Worm (Caenorhabditis elegans) whole organism, young adult: Measurements from ENCODE around the gene zzz-1.

Source experiments
- B0019.2 ChIP-seq: fragments of 200-800 bp; sonication (Bioruptor generic); conservative IDR thresholded peaks from 2 replicates; pipeline ENCODE4 v1.3.6; 2022; ENCODE audit warnings: missing genetic modification reagents, missing genetic modification characterization, missing compliant biosample characterization
- B0336.3 ChIP-seq: fragments of 200-800 bp; sonication (Bioruptor generic); IDR thresholded peaks from 2 replicates; pipeline ENCODE4 v1.3.6; 2022; ENCODE audit warnings: missing genetic modification characterization, missing compliant biosample characterization
- C06A6.2 ChIP-seq: fragments of 200-800 bp; sonication (Bioruptor generic); conservative IDR thresholded peaks from 2 replicates; pipeline ENCODE4 v1.3.6; 2022; ENCODE audit warnings: missing genetic modification characterization, missing compliant biosample characterization
- F23B12.7 ChIP-seq: sonication (generic microtip); optimal IDR thresholded peaks from 2 replicates; lab custom pipeline; 2017; ENCODE audit warnings: missing genetic modification characterization, mild to moderate bottlenecking, missing compliant biosample characterization, antibody characterized with exemption, moderate library complexity; ENCODE audit not compliant: insufficient read depth
- F33H1.4 ChIP-seq: fragments of 200-800 bp; sonication (Bioruptor generic); IDR thresholded peaks from 2 replicates; pipeline ENCODE4 v1.3.6; 2022; ENCODE audit warnings: missing genetic modification reagents, missing genetic modification characterization, missing compliant biosample characterization
- F55B11.4 ChIP-seq: sonication (generic microtip); optimal IDR thresholded peaks from 2 replicates; lab custom pipeline; 2016; ENCODE audit warnings: missing compliant biosample characterization, missing genetic modification characterization, borderline replicate concordance; ENCODE audit not compliant: insufficient read depth
- K11D2.4 ChIP-seq: fragments of 200-800 bp; sonication (Bioruptor generic); IDR thresholded peaks from 2 replicates; pipeline ENCODE4 v1.3.6; 2022; ENCODE audit warnings: missing genetic modification reagents, missing genetic modification characterization, missing compliant biosample characterization
- K12H6.12 ChIP-seq: fragments of 200-800 bp; sonication (Bioruptor generic); optimal IDR thresholded peaks from 2 replicates; lab custom pipeline; 2018; ENCODE audit warnings: mild to moderate bottlenecking, missing genetic modification characterization, missing compliant biosample characterization
- T07F8.4 ChIP-seq: sonication (generic microtip); optimal IDR thresholded peaks from 2 replicates; lab custom pipeline; 2016; ENCODE audit warnings: mild to moderate bottlenecking, missing genetic modification characterization, moderate library complexity, missing compliant biosample characterization
- ZK185.1 ChIP-seq: sonication (generic microtip); optimal IDR thresholded peaks from 2 replicates; lab custom pipeline; 2016; ENCODE audit warnings: mild to moderate bottlenecking, missing genetic modification characterization, missing compliant biosample characterization; ENCODE audit not compliant: poor library complexity, severe bottlenecking
- atf-7 ChIP-seq: sonication (generic microtip); optimal IDR thresholded peaks from 2 replicates; lab custom pipeline; 2017; ENCODE audit warnings: mild to moderate bottlenecking, missing genetic modification characterization, missing compliant biosample characterization
- athp-1 ChIP-seq: sonication (generic microtip); optimal IDR thresholded peaks from 2 replicates; lab custom pipeline; 2017; ENCODE audit warnings: mild to moderate bottlenecking, missing genetic modification characterization, missing compliant biosample characterization
- attf-5 ChIP-seq: fragments of 200-800 bp; sonication (Bioruptor generic); optimal IDR thresholded peaks from 2 replicates; lab custom pipeline; 2018; ENCODE audit warnings: mild to moderate bottlenecking, missing genetic modification characterization, missing compliant biosample characterization
- bed-2 ChIP-seq: fragments of 200-800 bp; sonication (Bioruptor generic); IDR thresholded peaks from 2 replicates; pipeline ENCODE4 v1.3.6; 2022; ENCODE audit warnings: missing genetic modification reagents, missing genetic modification characterization, missing compliant biosample characterization
- cebp-1 ChIP-seq, 2 experiments: fragments of 200-800 bp in 1 of 2; sonication (Bioruptor generic) in 1 of 2; sonication (generic microtip) in 1 of 2; IDR thresholded peaks in 1 of 2; optimal IDR thresholded peaks in 1 of 2; 2 replicates each; pipeline versions ENCODE4 v1.3.6 to Lab custom; 2017 to 2022; ENCODE audit warnings: missing compliant biosample characterization in 2 of 2, missing genetic modification characterization in 2 of 2, mild to moderate bottlenecking in 1 of 2, missing genetic modification reagents in 1 of 2, moderate library complexity in 1 of 2
- cebp-2 ChIP-seq: fragments of 200-800 bp; sonication (Bioruptor generic); IDR thresholded peaks from 2 replicates; pipeline ENCODE4 v1.3.6; 2022; ENCODE audit warnings: missing genetic modification characterization, missing compliant biosample characterization
- ceh-100 ChIP-seq: fragments of 200-800 bp; sonication (Bioruptor generic); IDR thresholded peaks from 2 replicates; pipeline ENCODE4 v1.3.6; 2022; ENCODE audit warnings: missing genetic modification reagents, missing genetic modification characterization, missing compliant biosample characterization
- ceh-27 ChIP-seq: fragments of 200-800 bp; sonication (Bioruptor generic); optimal IDR thresholded peaks from 2 replicates; lab custom pipeline; 2018; ENCODE audit warnings: mild to moderate bottlenecking, missing genetic modification characterization, moderate library complexity, missing compliant biosample characterization
- chd-7 ChIP-seq: sonication (generic microtip); optimal IDR thresholded peaks from 2 replicates; lab custom pipeline; 2016; ENCODE audit warnings: mild to moderate bottlenecking, missing genetic modification characterization, moderate library complexity, missing compliant biosample characterization
- die-1 ChIP-seq: sonication (generic microtip); optimal IDR thresholded peaks from 2 replicates; lab custom pipeline; 2016; ENCODE audit warnings: missing genotype, mild to moderate bottlenecking, missing genetic modification characterization, missing compliant biosample characterization
- egl-18 ChIP-seq: fragments of 200-800 bp; sonication (Bioruptor generic); IDR thresholded peaks from 2 replicates; pipeline ENCODE4 v1.3.6; 2022; ENCODE audit warnings: missing genetic modification reagents, missing genetic modification characterization, missing compliant biosample characterization
- egl-44 ChIP-seq: fragments of 200-800 bp; sonication (Bioruptor generic); IDR thresholded peaks from 2 replicates; pipeline ENCODE4 v1.3.6; 2022; ENCODE audit warnings: missing genetic modification reagents, missing genetic modification characterization, missing compliant biosample characterization
- ekl-4 ChIP-seq: fragments of 200-800 bp; sonication (Bioruptor generic); IDR thresholded peaks from 2 replicates; pipeline ENCODE4 v1.3.6; 2022; ENCODE audit warnings: missing genetic modification reagents, missing genetic modification characterization, missing compliant biosample characterization
- hlh-12 ChIP-seq: sonication (generic microtip); optimal IDR thresholded peaks from 2 replicates; lab custom pipeline; 2016; ENCODE audit warnings: missing genetic modification characterization, missing compliant biosample characterization
- hlh-26 ChIP-seq: fragments of 200-800 bp; sonication (Bioruptor generic); conservative IDR thresholded peaks from 2 replicates; pipeline ENCODE4 v1.3.6; 2022; ENCODE audit warnings: missing genetic modification reagents, missing genetic modification characterization, missing compliant biosample characterization
- hrde-1 ChIP-seq: sonication (generic microtip); optimal IDR thresholded peaks from 2 replicates; lab custom pipeline; 2016; ENCODE audit warnings: missing genetic modification characterization, mild to moderate bottlenecking, missing compliant biosample characterization, moderate library complexity, missing genotype, missing genetic modification reagents, borderline replicate concordance
- lag-1 ChIP-seq: fragments of 200-800 bp; sonication (Bioruptor generic); IDR thresholded peaks from 2 replicates; pipeline ENCODE4 v1.3.6; 2022; ENCODE audit warnings: missing genetic modification reagents, missing genetic modification characterization, missing compliant biosample characterization
- let-607 ChIP-seq, 2 experiments: fragments of 200-800 bp in 1 of 2; sonication (Bioruptor generic) in 1 of 2; sonication (generic microtip) in 1 of 2; optimal IDR thresholded peaks; 2 replicates each; lab custom pipeline; 2016 to 2018; ENCODE audit warnings: mild to moderate bottlenecking in 2 of 2, missing compliant biosample characterization in 2 of 2, missing genetic modification characterization in 2 of 2, moderate library complexity in 2 of 2, missing genotype in 1 of 2
- lsl-1 ChIP-seq: fragments of 200-800 bp; sonication (Bioruptor generic); optimal IDR thresholded peaks from 2 replicates; lab custom pipeline; 2018; ENCODE audit warnings: mild to moderate bottlenecking, missing genetic modification characterization, moderate library complexity, missing compliant biosample characterization
- lsy-27 ChIP-seq: sonication (generic microtip); optimal IDR thresholded peaks from 2 replicates; lab custom pipeline; 2017; ENCODE audit warnings: missing genetic modification characterization, mild to moderate bottlenecking, missing compliant biosample characterization, antibody characterized with exemption, missing genotype, borderline replicate concordance; ENCODE audit not compliant: insufficient read depth
- mel-28 ChIP-seq: sonication (generic microtip); optimal IDR thresholded peaks from 2 replicates; lab custom pipeline; 2016; ENCODE audit warnings: borderline replicate concordance, mild to moderate bottlenecking, missing genetic modification characterization, missing compliant biosample characterization
- mxl-1 ChIP-seq: sonication (generic microtip); optimal IDR thresholded peaks from 2 replicates; lab custom pipeline; 2016; ENCODE audit warnings: missing genetic modification characterization, missing compliant biosample characterization
- nfya-2 ChIP-seq: fragments of 200-800 bp; sonication (Bioruptor generic); IDR thresholded peaks from 2 replicates; pipeline ENCODE4 v1.3.6; 2022; ENCODE audit warnings: missing genetic modification reagents, missing genetic modification characterization, missing compliant biosample characterization
- nfyb-1 ChIP-seq: fragments of 200-800 bp; sonication (Bioruptor generic); IDR thresholded peaks from 2 replicates; pipeline ENCODE4 v1.3.6; 2022; ENCODE audit warnings: missing genetic modification reagents, missing genetic modification characterization, missing compliant biosample characterization
- nhr-27 ChIP-seq: fragments of 200-800 bp; sonication (Bioruptor generic); optimal IDR thresholded peaks from 2 replicates; lab custom pipeline; 2018; ENCODE audit warnings: mild to moderate bottlenecking, missing genetic modification characterization, moderate library complexity, missing compliant biosample characterization
- pbrm-1 ChIP-seq: fragments of 200-800 bp; sonication (Bioruptor generic); IDR thresholded peaks from 2 replicates; pipeline ENCODE4 v1.3.6; 2022; ENCODE audit warnings: missing genetic modification reagents, missing genetic modification characterization, missing compliant biosample characterization
- pha-4 ChIP-seq: fragments of 150-350 bp; sonication (generic microtip); optimal IDR thresholded peaks from 2 replicates; lab custom pipeline; 2014; ENCODE audit warnings: missing biosample characterization, missing genetic modification reagents, missing genetic modification characterization
- snpc-3.4 ChIP-seq: sonication (generic microtip); optimal IDR thresholded peaks from 2 replicates; lab custom pipeline; 2017; ENCODE audit warnings: missing genetic modification characterization, mild to moderate bottlenecking, missing compliant biosample characterization, antibody characterized with exemption, moderate library complexity, missing genotype, missing genetic modification reagents
- snpc-4 ChIP-seq, 5 experiments: fragments of 150-350 bp in 1 of 5; sonication (generic microtip) in 4 of 5; optimal IDR thresholded peaks; 2 replicates each; lab custom pipeline; 2014 to 2018; ENCODE audit warnings: missing genetic modification characterization in 5 of 5, missing biosample characterization in 3 of 5, antibody characterized with exemption in 2 of 5, mild to moderate bottlenecking in 2 of 5, missing compliant biosample characterization in 2 of 5, missing genotype in 2 of 5, moderate library complexity in 2 of 5, missing genetic modification reagents in 1 of 5
- tbp1 ChIP-seq: fragments of 200-800 bp; sonication (Bioruptor generic); optimal IDR thresholded peaks from 2 replicates; lab custom pipeline; 2018; ENCODE audit warnings: mild to moderate bottlenecking, missing genetic modification characterization, missing compliant biosample characterization
- unc-130 ChIP-seq: sonication (generic microtip); optimal IDR thresholded peaks from 2 replicates; lab custom pipeline; 2016; ENCODE audit warnings: missing genetic modification reagents, missing genetic modification characterization, missing compliant biosample characterization
- xnd-1 ChIP-seq: sonication (generic microtip); optimal IDR thresholded peaks from 2 replicates; lab custom pipeline; 2016; ENCODE audit warnings: missing genotype, missing genetic modification reagents, missing genetic modification characterization, missing compliant biosample characterization
- zfh-2 ChIP-seq: fragments of 200-800 bp; sonication (Bioruptor generic); conservative IDR thresholded peaks from 2 replicates; pipeline ENCODE4 v1.3.6; 2022; ENCODE audit warnings: missing genetic modification reagents, missing genetic modification characterization, missing compliant biosample characterization
- ztf-18 ChIP-seq: sonication (generic microtip); optimal IDR thresholded peaks from 2 replicates; lab custom pipeline; 2016; ENCODE audit warnings: missing genotype, mild to moderate bottlenecking, missing genetic modification characterization, missing compliant biosample characterization
- ztf-22 ChIP-seq: fragments of 200-800 bp; sonication (Bioruptor generic); optimal IDR thresholded peaks from 2 replicates; lab custom pipeline; 2018; ENCODE audit warnings: mild to moderate bottlenecking, missing genetic modification characterization, moderate library complexity, missing compliant biosample characterization
- ztf-26 ChIP-seq: sonication (generic microtip); optimal IDR thresholded peaks from 2 replicates; lab custom pipeline; 2017; ENCODE audit warnings: missing genetic modification characterization, missing compliant biosample characterization

Gene zzz-1

ce11 chrV:10897172-10897571 is 11.8 kb downstream of the zzz-1 start (continued):
- peak; percentile 98 for TF ChIP-seq pbrm-1 (GFP tag; lab: Robert Waterston, UW)
- TF ChIP-seq K11D2.4 = peak; percentile 96
- no peak for TF ChIP-seq mxl-1 (tag; lab: Kevin White, UChicago)
- TF ChIP-seq atf-7 (tag; lab: Kevin White, UChicago) = peak; percentile 96
- TF ChIP-seq die-1 (tag; lab: Kevin White, UChicago) = peak; percentile 40
- peak; percentile 89 for TF ChIP-seq F23B12.7 (tag; lab: Kevin White, UChicago)
- TF ChIP-seq T07F8.4 (tag; lab: Kevin White, UChicago) = peak; percentile 81
- TF ChIP-seq hlh-12 = no peak
- peak; percentile 97 for TF ChIP-seq chd-7 (tag; lab: Kevin White, UChicago)
- TF ChIP-seq mel-28 (tag; lab: Kevin White, UChicago) = peak; percentile 1
- peak; percentile 81; the same call in 1 of the 2 replicates for TF ChIP-seq bed-2
- peak; percentile 95 for TF ChIP-seq C06A6.2
- TF ChIP-seq ZK185.1 (tag; lab: Kevin White, UChicago) = peak; percentile 97
- peak; percentile 97 for TF ChIP-seq ekl-4 (GFP tag; lab: Robert Waterston, UW)
- peak; percentile 97 for TF ChIP-seq B0336.3
- TF ChIP-seq egl-44 (GFP tag; lab: Robert Waterston, UW) = peak; percentile 70; the same call in 1 of the 2 replicates
- peak; percentile 99 for TF ChIP-seq athp-1 (tag; lab: Kevin White, UChicago)
- TF ChIP-seq lsl-1 (GFP tag; lab: Kevin White, UChicago) = peak; percentile 87
- TF ChIP-seq lsy-27 (tag; lab: Kevin White, UChicago) = no peak
- peak; percentile 79 for TF ChIP-seq egl-18 (GFP tag; lab: Robert Waterston, UW)
- TF ChIP-seq nhr-27 (tag; lab: Kevin White, UChicago) = peak; percentile 70
- TF ChIP-seq cebp-2 (GFP tag; lab: Robert Waterston, UW) = peak; percentile 89; the same call in 1 of the 2 replicates
- TF ChIP-seq unc-130 (GFP tag; lab: Kevin White, UChicago) = peak; percentile 96
- peak; percentile 88 for TF ChIP-seq F33H1.4 (GFP tag; lab: Robert Waterston, UW)
- peak; percentile 87 for TF ChIP-seq B0019.2 (GFP tag; lab: Robert Waterston, UW)
- no peak for TF ChIP-seq lag-1 (GFP tag; lab: Robert Waterston, UW)
- peak; percentile 97 for TF ChIP-seq nfya-2 (GFP tag; lab: Robert Waterston, UW)
- TF ChIP-seq hlh-26 (GFP tag; lab: Robert Waterston, UW) = no peak
- TF ChIP-seq snpc-4 (GFP tag; optimal IDR thresholded peaks at IDR 0.05; lab: Kevin White, UChicago) = peak; percentile 81
- TF ChIP-seq snpc-4 (tag; optimal IDR thresholded peaks at IDR 0.05; lab: Kevin White, UChicago) = peak; percentile 90 to 93 (median 91)
- peak; percentile 94 for TF ChIP-seq zfh-2 (GFP tag; lab: Robert Waterston, UW)
- TF ChIP-seq let-607 (tag; optimal IDR thresholded peaks at IDR 0.05; lab: Kevin White, UChicago) = peak; percentile 100
- TF ChIP-seq snpc-3.4 (tag; lab: Kevin White, UChicago) = peak; percentile 92
- TF ChIP-seq pha-4 (tag; lab: Kevin White, UChicago) = peak; percentile 99
- TF ChIP-seq ceh-100 = peak; percentile 90
- peak; percentile 72; the same call in 1 of the 2 replicates for TF ChIP-seq cebp-1 (GFP tag; IDR thresholded peaks at IDR 0.05; lab: Robert Waterston, UW)
- peak; percentile 93 for TF ChIP-seq cebp-1 (tag; optimal IDR thresholded peaks at IDR 0.05; lab: Kevin White, UChicago)
- TF ChIP-seq xnd-1 (tag; lab: Kevin White, UChicago) = peak; percentile 78
- peak; percentile 98 for TF ChIP-seq ceh-27 (GFP tag; lab: Kevin White, UChicago)
- no peak for TF ChIP-seq F55B11.4 (tag; lab: Kevin White, UChicago)
- peak; percentile 98 for TF ChIP-seq nfyb-1 (GFP tag; lab: Robert Waterston, UW)
- peak; percentile 88 for TF ChIP-seq hrde-1 (tag; lab: Kevin White, UChicago)
- peak; percentile 100 for TF ChIP-seq attf-5
- TF ChIP-seq K12H6.12 (tag; lab: Kevin White, UChicago) = peak; percentile 97
- TF ChIP-seq ztf-26 (tag; lab: Kevin White, UChicago) = peak; percentile 94
- peak; percentile 98 for TF ChIP-seq ztf-22 (GFP tag; lab: Kevin White, UChicago)
- TF ChIP-seq ztf-18 (tag; lab: Kevin White, UChicago) = peak; percentile 85
- peak; percentile 79 for TF ChIP-seq tbp1 (GFP tag; lab: Kevin White, UChicago)
